Worm (Caenorhabditis elegans) whole organism, mixed stage, embryonic: Measurements from ENCODE around the gene F07B10.4.

Experiments
- ces-1 ChIP-seq: fragments of 150-350 bp; optimal IDR thresholded peaks from 2 replicates; lab custom pipeline; 2014; ENCODE audit warnings: missing biosample characterization, missing genetic modification reagents, missing genetic modification characterization
- elt-1 ChIP-seq: sonication (generic microtip); optimal IDR thresholded peaks from 2 replicates; lab custom pipeline; 2017; ENCODE audit warnings: missing genetic modification characterization, mild to moderate bottlenecking, missing compliant biosample characterization, antibody characterized with exemption, moderate library complexity, borderline replicate concordance; ENCODE audit not compliant: insufficient read depth
- lin-32 ChIP-seq: fragments of 200-800 bp; sonication (Bioruptor generic); optimal IDR thresholded peaks from 2 replicates; lab custom pipeline; 2018; ENCODE audit warnings: mild to moderate bottlenecking, missing genetic modification characterization, missing compliant biosample characterization
- snpc-4 ChIP-seq: fragments of 150-350 bp; optimal IDR thresholded peaks from 2 replicates; lab custom pipeline; 2014; ENCODE audit warnings: missing biosample characterization, missing genetic modification characterization

ce11 chrV:11216137-11216536 lies 46.8 kb downstream of the F07B10.4 start:
- TF ChIP-seq ces-1 (GFP tag; lab: Kevin White, UChicago) (no peak), snpc-4 (no peak), elt-1 (no peak), lin-32 (no peak)
